Worm (Caenorhabditis elegans): Measurements from ENCODE around the gene ucr-2.2.

DNA sequence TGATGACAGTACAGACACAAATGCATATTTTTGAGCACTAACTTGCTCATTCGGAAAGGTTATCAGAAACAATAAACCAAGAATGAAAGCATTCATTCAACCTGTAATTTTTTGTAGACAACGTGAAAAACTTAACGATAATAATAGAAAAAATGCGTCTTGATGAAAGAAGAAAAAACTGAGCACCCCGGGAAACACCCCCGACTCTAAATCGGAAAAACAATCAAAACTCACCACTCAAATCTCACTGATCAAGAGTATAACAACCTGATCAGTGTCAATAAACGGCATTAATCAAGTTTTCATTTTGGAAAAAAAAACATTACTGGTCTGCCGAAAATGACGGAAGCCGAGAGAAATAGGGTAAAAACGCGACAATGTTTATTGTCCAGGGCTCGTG lies 7.6 kb upstream of the ucr-2.2 start, which contains the start of gene T10B10.8:
- TF ChIP-seq him-1 (tag; optimal IDR thresholded peaks at IDR 0.05) (no peak), dao-5 (tag; optimal IDR thresholded peaks at IDR 0.05) (no peak)

Data from whole organism, L4/young adult.